Worm (Caenorhabditis elegans): ENCODE data around the gene T15B7.1.

Gene T15B7.1

DNA sequence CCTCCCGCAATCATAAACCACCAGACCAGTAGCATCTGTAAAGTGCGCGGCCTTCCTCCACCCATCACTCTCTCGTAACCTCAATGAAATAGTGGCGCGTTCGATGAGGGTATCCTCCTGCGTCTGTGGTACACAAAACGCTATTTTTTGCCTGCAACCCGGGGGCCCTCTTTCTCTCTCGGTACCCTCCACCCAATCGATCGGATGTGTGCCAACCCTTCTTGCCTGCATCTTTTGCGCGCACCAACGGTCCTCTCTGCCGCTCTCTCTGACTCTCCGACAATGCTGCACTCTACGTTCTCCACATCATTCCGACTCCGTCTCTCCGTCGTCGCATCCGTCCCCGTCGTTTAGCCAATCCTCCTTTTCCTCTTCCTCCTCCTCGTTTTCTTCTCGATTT lies 37.0 kb downstream of the T15B7.1 start:
- peak; percentile 89 for TF ChIP-seq rnt-1 (tag; optimal IDR thresholded peaks at IDR 0.05)
- TF ChIP-seq ceh-45 (GFP tag; IDR thresholded peaks at IDR 0.05) = no peak
- TF ChIP-seq hlh-6 (tag; optimal IDR thresholded peaks at IDR 0.05) = peak; percentile 86
- no peak for TF ChIP-seq C38D4.7 (GFP tag; optimal IDR thresholded peaks at IDR 0.05)
- peak; percentile 86 for TF ChIP-seq unc-42 (tag; optimal IDR thresholded peaks at IDR 0.05)
- TF ChIP-seq ref-2 (tag; optimal IDR thresholded peaks at IDR 0.05) = peak; percentile 85
- no peak for TF ChIP-seq ceh-24 (tag; optimal IDR thresholded peaks at IDR 0.05)
- peak; percentile 82 for TF ChIP-seq unc-55 (GFP tag; optimal IDR thresholded peaks at IDR 0.05)
- no peak for TF ChIP-seq nhr-11 (tag; optimal IDR thresholded peaks at IDR 0.05)
- no peak for TF ChIP-seq tbx-7 (tag; optimal IDR thresholded peaks at IDR 0.05)
- peak; percentile 35 for TF ChIP-seq pax-1 (tag; optimal IDR thresholded peaks at IDR 0.05)
- peak; percentile 89 for TF ChIP-seq ceh-18 (tag; optimal IDR thresholded peaks at IDR 0.05)
- peak; percentile 5 for TF ChIP-seq zip-5 (tag; optimal IDR thresholded peaks at IDR 0.05)
- peak; percentile 2 for TF ChIP-seq ahr-1 (tag; optimal IDR thresholded peaks at IDR 0.05)
- peak; percentile 20 for TF ChIP-seq pqm-1 (tag; optimal IDR thresholded peaks at IDR 0.05)
- no peak for TF ChIP-seq sox-2 (GFP tag; IDR thresholded peaks at IDR 0.05)
- no peak for TF ChIP-seq ttx-3 (tag; optimal IDR thresholded peaks at IDR 0.05)
- TF ChIP-seq elt-2 (tag; optimal IDR thresholded peaks at IDR 0.05) = no peak
- peak; percentile 19 for TF ChIP-seq pat-9 (tag; optimal IDR thresholded peaks at IDR 0.05)
- TF ChIP-seq tbx-2 (tag; optimal IDR thresholded peaks at IDR 0.05) = peak; percentile 90
- no peak for TF ChIP-seq lin-11 (tag; optimal IDR thresholded peaks at IDR 0.05)
- peak; percentile 87 for TF ChIP-seq ceh-48 (tag; optimal IDR thresholded peaks at IDR 0.05)
- peak; percentile 71 for TF ChIP-seq F13H6.1 (tag; optimal IDR thresholded peaks at IDR 0.05)
- peak; percentile 80 for TF ChIP-seq ceh-14 (tag; optimal IDR thresholded peaks at IDR 0.05)
- no peak for TF ChIP-seq npax-4 (tag; optimal IDR thresholded peaks at IDR 0.05)
- peak; percentile 54 for TF ChIP-seq C08G9.2 (tag; optimal IDR thresholded peaks at IDR 0.05)
- TF ChIP-seq T23F11.4 (GFP tag; optimal IDR thresholded peaks at IDR 0.05) = no peak
- peak; percentile 89 for TF ChIP-seq syd-9 (tag; optimal IDR thresholded peaks at IDR 0.05)
- no peak for TF ChIP-seq ceh-22 (tag; optimal IDR thresholded peaks at IDR 0.05)
- peak; percentile 44 for TF ChIP-seq unc-86 (tag; optimal IDR thresholded peaks at IDR 0.05)
- TF ChIP-seq dve-1 (tag; optimal IDR thresholded peaks at IDR 0.05) = peak; percentile 26
- TF ChIP-seq pros-1 (tag; optimal IDR thresholded peaks at IDR 0.05) = peak; percentile 98
- TF ChIP-seq nfya-1 (tag; optimal IDR thresholded peaks at IDR 0.05) = peak; percentile 89
- TF ChIP-seq eyg-1 (tag; optimal IDR thresholded peaks at IDR 0.05) = peak; percentile 33
- no peak for TF ChIP-seq fkh-6 (tag; optimal IDR thresholded peaks at IDR 0.05)
- TF ChIP-seq ets-4 (tag; optimal IDR thresholded peaks at IDR 0.05) = peak; percentile 3
- peak; percentile 66 for TF ChIP-seq sdc-2 (tag; optimal IDR thresholded peaks at IDR 0.05)
- TF ChIP-seq hlh-15 (tag; optimal IDR thresholded peaks at IDR 0.05) = no peak
- TF ChIP-seq ceh-2 (tag; optimal IDR thresholded peaks at IDR 0.05) = peak; percentile 64
- no peak for TF ChIP-seq pha-4 (tag; optimal IDR thresholded peaks at IDR 0.05)
- TF ChIP-seq pag-3 (tag; optimal IDR thresholded peaks at IDR 0.05; ENCODE audit: borderline replicate concordance) = no peak
- no peak for TF ChIP-seq ceh-30 (tag; optimal IDR thresholded peaks at IDR 0.05)
- no peak for TF ChIP-seq unc-3 (GFP tag; conservative IDR thresholded peaks at IDR 0.05)
- no peak for TF ChIP-seq unc-3 (tag; optimal IDR thresholded peaks at IDR 0.05)
- TF ChIP-seq pha-2 (tag; optimal IDR thresholded peaks at IDR 0.05) = no peak
- TF ChIP-seq dmd-4 (tag; optimal IDR thresholded peaks at IDR 0.05; ENCODE audit: borderline replicate concordance) = peak; percentile 60
- no peak for TF ChIP-seq ama-1 (optimal IDR thresholded peaks at IDR 0.05)
- TF ChIP-seq hlh-13 (GFP tag; optimal IDR thresholded peaks at IDR 0.05) = no peak
- TF ChIP-seq gmeb-2 (tag; optimal IDR thresholded peaks at IDR 0.05) = peak; percentile 13
- TF ChIP-seq ceh-34 (tag; optimal IDR thresholded peaks at IDR 0.05) = peak; percentile 92
- no peak for TF ChIP-seq ceh-9 (tag; optimal IDR thresholded peaks at IDR 0.05)
- no peak for TF ChIP-seq odd-2 (tag; optimal IDR thresholded peaks at IDR 0.05)
- peak; percentile 62 for TF ChIP-seq ceh-19 (GFP tag; optimal IDR thresholded peaks at IDR 0.05)
- peak; percentile 8 for TF ChIP-seq sox-4 (tag; optimal IDR thresholded peaks at IDR 0.05)

All from whole organism, late embryonic.